Worm (Caenorhabditis elegans): Measurements from ENCODE around the gene clec-254.
"Not testable (repeated sequence)": the region's sequence is repeated elsewhere in the genome, so short reads cannot be mapped to it uniquely, and the experiment has no call there.

clec-254 gene

ce11 chrV:18754328-18754727 is at the start of gene clec-254:
clec-254 (minus strand) TSS chrV:18754428.
- not testable (repeated sequence) for TF ChIP-seq snpc-4 (tag; optimal IDR thresholded peaks at IDR 0.05); nhr-43 (tag; optimal IDR thresholded peaks at IDR 0.05; ENCODE audit: poor library complexity, severe bottlenecking); tbx-2 (tag; optimal IDR thresholded peaks at IDR 0.05)

ce11 chrV:18803260-18803659 is 49.0 kb upstream of the clec-254 start, which contains the start of gene C54E10.10:
C54E10.10 (minus strand) TSS chrV:18803360.
- no peak for TF ChIP-seq aly-2 (tag; optimal IDR thresholded peaks at IDR 0.05)
- TF ChIP-seq hmg-11 (tag; optimal IDR thresholded peaks at IDR 0.05) = no peak
- TF ChIP-seq egl-27 (tag; optimal IDR thresholded peaks at IDR 0.05) = no peak
- TF ChIP-seq nfya-1 (tag; optimal IDR thresholded peaks at IDR 0.05; ENCODE audit: insufficient read depth) = no peak

DNA sequence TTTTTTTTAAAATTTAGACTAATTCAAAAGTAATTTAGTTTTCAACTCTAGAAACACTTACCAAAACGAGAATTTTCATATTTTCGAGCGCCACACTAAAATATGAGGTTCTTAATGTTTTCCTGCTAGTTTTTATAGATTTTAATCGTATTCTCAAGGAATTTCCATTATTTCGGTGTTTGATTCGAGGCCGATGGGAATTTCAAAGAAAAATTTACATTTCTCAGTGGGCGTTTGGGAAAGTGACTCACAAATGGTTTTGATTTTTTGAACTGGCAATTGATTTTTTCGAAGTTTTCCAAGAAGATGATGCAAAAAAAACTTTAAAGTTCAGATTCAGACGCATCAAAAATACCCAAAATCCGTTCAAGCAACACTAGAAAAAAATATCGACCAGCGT is 47.8 kb upstream of the clec-254 start, which contains the start of gene C54E10.11:
Gene C54E10.11 (minus strand): TSS at position 101 of the 400 bp plus-strand sequence.
- TF ChIP-seq elt-1 (tag; optimal IDR thresholded peaks at IDR 0.05) = no peak
- no peak for TF ChIP-seq lsy-12 (tag; optimal IDR thresholded peaks at IDR 0.05)
- no peak for TF ChIP-seq lin-39 (tag; optimal IDR thresholded peaks at IDR 0.05)
- no peak for TF ChIP-seq ZK546.5 (tag; optimal IDR thresholded peaks at IDR 0.05)
- TF ChIP-seq unc-62 (GFP tag; optimal IDR thresholded peaks at IDR 0.05) = no peak
- TF ChIP-seq unc-39 (tag; optimal IDR thresholded peaks at IDR 0.05) = no peak
- no peak for TF ChIP-seq nhr-12 (tag; optimal IDR thresholded peaks at IDR 0.05)
- no peak for TF ChIP-seq fkh-2 (tag; optimal IDR thresholded peaks at IDR 0.05)
- TF ChIP-seq nhr-76 (tag; optimal IDR thresholded peaks at IDR 0.05) = no peak
- no peak for TF ChIP-seq egl-27 (tag; optimal IDR thresholded peaks at IDR 0.05)
- no peak for TF ChIP-seq pha-4 (tag; optimal IDR thresholded peaks at IDR 0.05)
- no peak for TF ChIP-seq elt-2 (tag; optimal IDR thresholded peaks at IDR 0.05)
- TF ChIP-seq jun-1 (tag; optimal IDR thresholded peaks at IDR 0.05) = no peak
- TF ChIP-seq ceh-28 (tag; optimal IDR thresholded peaks at IDR 0.05) = no peak
- no peak for TF ChIP-seq mml-1 (tag; optimal IDR thresholded peaks at IDR 0.05)
- TF ChIP-seq nhr-77 (tag; optimal IDR thresholded peaks at IDR 0.05) = no peak
- no peak for TF ChIP-seq zag-1 (tag; optimal IDR thresholded peaks at IDR 0.05)
- no peak for TF ChIP-seq nhr-25 (tag; optimal IDR thresholded peaks at IDR 0.05)

- TF ChIP-seq fos-1 (tag; optimal IDR thresholded peaks at IDR 0.05) = no peak
- TF ChIP-seq pha-4 (tag; optimal IDR thresholded peaks at IDR 0.05) = peak; percentile 80
- TF ChIP-seq nfya-1 (tag; optimal IDR thresholded peaks at IDR 0.05; ENCODE audit: insufficient read depth) = no peak
These were observed 46.6 kb upstream of the clec-254 start, which contains the start of gene nhr-170 for ce11 chrV:18800811-18801210. nhr-170 (minus strand) TSS chrV:18800826.

DNA sequence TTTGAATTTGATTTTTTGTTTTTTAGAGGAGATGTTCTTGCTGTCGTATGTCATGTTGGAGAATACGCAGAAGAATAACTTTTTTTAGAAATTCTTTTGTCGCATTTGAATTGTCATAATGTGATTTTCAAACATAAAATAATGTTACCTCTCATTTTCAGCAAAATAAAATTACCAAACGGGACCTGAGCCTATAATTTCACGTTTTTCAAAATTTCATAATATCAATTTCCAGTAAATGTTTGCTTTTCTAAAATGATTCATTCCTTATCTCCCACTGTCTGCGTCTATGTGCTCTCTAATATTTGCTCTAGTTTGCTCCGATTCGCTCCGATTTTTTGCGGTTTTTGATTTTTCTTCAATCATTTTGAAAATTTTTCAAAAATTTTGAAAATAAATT is 36.4 kb upstream of the clec-254 start, which contains the start of gene nhr-231:
Gene nhr-231 (plus strand): TSS at position 301 of the 400 bp plus-strand sequence.
- TF ChIP-seq egl-5 (tag; optimal IDR thresholded peaks at IDR 0.05) (no peak), mdl-1 (tag; optimal IDR thresholded peaks at IDR 0.05) (no peak), lin-15B (tag; optimal IDR thresholded peaks at IDR 0.05) (no peak), egl-27 (tag; optimal IDR thresholded peaks at IDR 0.05) (no peak), sea-2 (GFP tag; optimal IDR thresholded peaks at IDR 0.05) (no peak), pha-4 (tag; optimal IDR thresholded peaks at IDR 0.05) (peak; percentile 29)

DNA sequence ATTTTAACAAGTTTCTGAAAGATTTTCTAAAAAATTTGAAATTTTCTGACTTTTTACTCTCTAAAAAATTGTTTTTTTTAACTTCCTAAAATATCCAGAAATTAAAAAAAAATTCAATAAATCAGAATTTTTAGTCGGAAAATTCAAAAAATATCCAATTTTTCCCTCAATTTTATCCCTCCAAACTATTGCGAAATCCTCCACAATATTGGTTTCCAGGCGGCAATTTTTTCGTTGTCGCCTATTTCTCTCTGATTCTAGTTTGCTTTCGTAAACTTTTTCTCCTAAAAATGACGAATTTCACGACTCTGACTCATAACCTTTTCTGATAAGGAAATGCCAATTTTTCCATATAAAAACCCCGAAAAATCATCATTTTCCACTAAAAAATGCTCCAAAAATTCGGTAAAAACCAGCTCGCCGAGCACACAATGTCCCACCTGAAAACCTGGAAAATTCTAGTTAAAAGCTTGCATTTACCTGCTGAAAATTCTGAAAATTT is 33.2 kb upstream of the clec-254 start, which contains the start of gene Y17D7B.2:
Gene Y17D7B.2 (plus strand): TSS at position 323 of the 502 bp plus-strand sequence.
- peak; percentile 0 for TF ChIP-seq elt-2 (tag; optimal IDR thresholded peaks at IDR 0.05)
- no peak for TF ChIP-seq aly-2 (tag; optimal IDR thresholded peaks at IDR 0.05)
- no peak for TF ChIP-seq mdl-1 (tag; optimal IDR thresholded peaks at IDR 0.05)
- TF ChIP-seq zag-1 (tag; optimal IDR thresholded peaks at IDR 0.05) = no peak
- TF ChIP-seq nhr-28 (tag; optimal IDR thresholded peaks at IDR 0.05) = no peak

DNA sequence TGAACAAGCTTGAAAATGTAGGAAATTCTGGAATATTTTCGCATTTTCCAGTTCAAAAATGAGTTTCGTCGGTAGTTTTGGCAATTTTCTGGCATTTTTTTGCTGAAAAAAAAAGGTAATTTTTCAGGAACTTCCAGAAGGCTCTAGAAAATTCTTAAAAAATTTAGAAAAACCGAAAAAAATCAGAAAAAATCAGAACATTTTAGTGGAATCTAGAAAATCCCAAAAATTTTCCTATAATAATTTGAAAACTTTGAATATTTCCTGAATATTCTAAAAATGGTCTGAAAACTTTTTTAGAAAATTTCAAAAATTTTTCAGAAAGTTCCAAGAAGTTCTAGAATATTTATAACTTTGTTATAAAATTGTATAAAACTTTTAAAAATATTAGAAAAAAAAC is 32.5 kb upstream of the clec-254 start, which contains the start of gene Y17D7B.3:
Gene Y17D7B.3 (minus strand): TSS at position 101 of the 400 bp plus-strand sequence.
- TF ChIP-seq ama-1 (optimal IDR thresholded peaks at IDR 0.05) (no peak), nfya-1 (tag; optimal IDR thresholded peaks at IDR 0.05; ENCODE audit: insufficient read depth) (no peak), nhr-23 (tag; optimal IDR thresholded peaks at IDR 0.05) (no peak), egl-27 (tag; optimal IDR thresholded peaks at IDR 0.05) (no peak), ceh-9 (tag; optimal IDR thresholded peaks at IDR 0.05) (no peak), zag-1 (tag; optimal IDR thresholded peaks at IDR 0.05) (no peak), ZK546.5 (tag; optimal IDR thresholded peaks at IDR 0.05) (no peak), skn-1 (tag; optimal IDR thresholded peaks at IDR 0.05) (no peak), fkh-2 (tag; optimal IDR thresholded peaks at IDR 0.05) (no peak), lin-15B (tag; optimal IDR thresholded peaks at IDR 0.05) (no peak)

All from whole organism, L3 larva.